Worm (Caenorhabditis elegans) whole organism, late embryonic: ENCODE data around the gene fbxc-36.

Experiments
- ama-1 ChIP-seq: fragments of 150-350 bp; optimal IDR thresholded peaks from 2 replicates; lab custom pipeline; 2014
- ceh-14 ChIP-seq: sonication (generic microtip); optimal IDR thresholded peaks from 2 replicates; lab custom pipeline; 2016; ENCODE audit warnings: missing genotype, missing genetic modification characterization, missing compliant biosample characterization
- ceh-24 ChIP-seq: sonication (generic microtip); optimal IDR thresholded peaks from 2 replicates; lab custom pipeline; 2016; ENCODE audit warnings: mild to moderate bottlenecking, missing genetic modification characterization, missing compliant biosample characterization
- fkh-10 ChIP-seq: fragments of 150-350 bp; optimal IDR thresholded peaks from 2 replicates; lab custom pipeline; 2014; ENCODE audit warnings: missing biosample characterization, missing genetic modification reagents, missing genetic modification characterization
- lin-11 ChIP-seq: fragments of 200-800 bp; sonication (Bioruptor generic); optimal IDR thresholded peaks from 2 replicates; lab custom pipeline; 2018; ENCODE audit warnings: mild to moderate bottlenecking, missing genetic modification characterization, missing compliant biosample characterization
- odd-2 ChIP-seq: sonication (generic microtip); optimal IDR thresholded peaks from 2 replicates; lab custom pipeline; 2017; ENCODE audit warnings: antibody characterized with exemption, mild to moderate bottlenecking, missing genetic modification characterization, missing compliant biosample characterization
- pqm-1 ChIP-seq: sonication (generic microtip); optimal IDR thresholded peaks from 2 replicates; lab custom pipeline; 2016; ENCODE audit warnings: missing genetic modification characterization, missing compliant biosample characterization
- unc-42 ChIP-seq: sonication (generic microtip); optimal IDR thresholded peaks from 2 replicates; lab custom pipeline; 2016; ENCODE audit warnings: missing genotype, missing genetic modification characterization, missing compliant biosample characterization

ce11 chrII:972850-973249 lies 32.1 kb downstream of the fbxc-36 start, which contains the start of gene C32B5.15:
- no peak for TF ChIP-seq unc-42
- TF ChIP-seq ceh-24 (tag; lab: Kevin White, UChicago): no peak
- TF ChIP-seq ceh-14 (tag; lab: Kevin White, UChicago): no peak
- no peak for TF ChIP-seq odd-2 (tag; lab: Kevin White, UChicago)
- no peak for TF ChIP-seq lin-11
- TF ChIP-seq ama-1 (lab: Kevin White, UChicago): no peak
- no peak for TF ChIP-seq pqm-1 (tag; lab: Kevin White, UChicago)
- no peak for TF ChIP-seq fkh-10 (GFP tag; lab: Kevin White, UChicago)
